Comparison of ENCODE assay signal across 5 fruit fly cellular contexts in the genomic region with DNA sequence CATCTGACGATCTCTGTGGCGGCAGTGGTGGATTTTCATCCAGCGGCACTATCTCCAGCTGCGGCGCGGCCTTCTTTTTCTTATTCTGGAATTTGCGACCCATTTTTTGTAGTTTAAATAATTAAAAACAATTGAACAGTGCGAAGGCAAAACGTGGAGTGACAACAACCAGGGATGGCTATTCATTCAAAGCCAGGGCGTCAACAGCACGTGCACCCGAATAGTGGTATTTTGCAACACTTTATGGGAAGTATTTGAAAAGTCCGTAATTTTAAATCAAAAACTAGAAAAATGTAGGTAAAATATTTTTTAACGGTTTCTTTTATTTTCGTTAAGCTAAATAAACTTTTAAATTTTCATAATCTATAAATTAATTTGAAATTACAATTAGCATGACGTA.
TF ChIP-seq lines count a peak whose summit lies in the region.

A gene (minus strand): TSS at position 191 of the 400 bp plus-strand sequence.

- peak; percentile 36 for TF ChIP-seq CTCF in whole organism, embryonic (GFP tag; optimal IDR thresholded peaks at IDR 0.05; lab: Kevin White, UChicago)

TF ChIP-seq in whole organism, adult, 20 proteins besides CTCF, POLR2A, EP300 and RAD21 (continues in another document):
- TF ChIP-seq toe (GFP tag; optimal IDR thresholded peaks at IDR 0.05; lab: Kevin White, UChicago) (peak; percentile 63), CG14711 (tag; optimal IDR thresholded peaks at IDR 0.05; lab: Kevin White, UChicago) (peak; percentile 53), CG11617 (GFP tag; optimal IDR thresholded peaks at IDR 0.05; lab: Kevin White, UChicago) (no peak), cic (GFP tag; optimal IDR thresholded peaks at IDR 0.05; lab: Kevin White, UChicago) (peak; percentile 24), CG1620 (GFP tag; optimal IDR thresholded peaks at IDR 0.05; lab: Kevin White, UChicago) (peak; percentile 76), ovo (GFP tag; optimal IDR thresholded peaks at IDR 0.05; lab: Kevin White, UChicago) (peak; percentile 26), tj (GFP tag; optimal IDR thresholded peaks at IDR 0.05; lab: Kevin White, UChicago) (no peak), Clk (GFP tag; optimal IDR thresholded peaks at IDR 0.05; lab: Kevin White, UChicago) (no peak), CG7101 (tag; optimal IDR thresholded peaks at IDR 0.05; lab: Kevin White, UChicago) (peak; percentile 72), cnc (optimal IDR thresholded peaks at IDR 0.05; lab: Kevin White, UChicago) (no peak), kay (GFP tag; lab: Kevin White, UChicago; ENCODE audit: borderline replicate concordance) (no peak), Mnt (GFP tag; optimal IDR thresholded peaks at IDR 0.05; lab: Kevin White, UChicago) (peak; percentile 100), Crg-1 (GFP tag; optimal IDR thresholded peaks at IDR 0.05; lab: Kevin White, UChicago) (peak; percentile 64), bab1 (GFP tag; optimal IDR thresholded peaks at IDR 0.05; lab: Kevin White, UChicago) (peak; percentile 21), Hr96 (GFP tag; optimal IDR thresholded peaks at IDR 0.05; lab: Kevin White, UChicago) (no peak), pad (GFP tag; optimal IDR thresholded peaks at IDR 0.05; lab: Kevin White, UChicago) (peak; percentile 57), CG7045 (GFP tag; optimal IDR thresholded peaks at IDR 0.05; lab: Kevin White, UChicago) (peak; percentile 19)

TF ChIP-seq in whole organism, embryonic, 481 proteins besides CTCF, POLR2A, EP300 and RAD21 (continues in another document):
- TF ChIP-seq CG11504 (tag; optimal IDR thresholded peaks at IDR 0.05; lab: Kevin White, UChicago) (no peak), bigmax (GFP tag; optimal IDR thresholded peaks at IDR 0.05; lab: Kevin White, UChicago) (no peak), prd (optimal IDR thresholded peaks at IDR 0.05; lab: Kevin White, UChicago) (no peak), prd (GFP tag; IDR thresholded peaks at IDR 0.05; lab: Robert Waterston, UW) (no peak), Hr3 (GFP tag; optimal IDR thresholded peaks at IDR 0.05; lab: Kevin White, UChicago) (no peak), CG4730 (GFP tag; IDR thresholded peaks at IDR 0.05; lab: Robert Waterston, UW) (no peak), CG31388 (GFP tag; optimal IDR thresholded peaks at IDR 0.05; lab: Kevin White, UChicago) (no peak), CG6854 (GFP tag; optimal IDR thresholded peaks at IDR 0.05; lab: Kevin White, UChicago) (no peak), Dbx (GFP tag; IDR thresholded peaks at IDR 0.05; lab: Robert Waterston, UW) (0 out of 3 replicates have a peak, but pooled peaks have one; percentile 40), CG31365 (tag; optimal IDR thresholded peaks at IDR 0.05; lab: Kevin White, UChicago) (no peak), CG10274 (GFP tag; optimal IDR thresholded peaks at IDR 0.05; lab: Kevin White, UChicago) (no peak), GATAe (GFP tag; conservative IDR thresholded peaks at IDR 0.05; lab: Robert Waterston, UW) (no peak), CG30431 (GFP tag; optimal IDR thresholded peaks at IDR 0.05; lab: Kevin White, UChicago) (no peak), Sry-δ (GFP tag; optimal IDR thresholded peaks at IDR 0.05; lab: Kevin White, UChicago) (peak; percentile 47), Nf-YB (GFP tag; optimal IDR thresholded peaks at IDR 0.05; lab: Kevin White, UChicago) (no peak), stc (GFP tag; IDR thresholded peaks at IDR 0.05; lab: Robert Waterston, UW) (no peak), CG9727 (GFP tag; optimal IDR thresholded peaks at IDR 0.05; lab: Kevin White, UChicago) (no peak), CG2199 (GFP tag; IDR thresholded peaks at IDR 0.05; lab: Robert Waterston, UW) (no peak)

TF ChIP-seq in whole organism, prepupa, 60 proteins besides CTCF, POLR2A, EP300 and RAD21:
- peak; percentile 82 for TF ChIP-seq CG1621 (tag; optimal IDR thresholded peaks at IDR 0.05; lab: Kevin White, UChicago)
- no peak for TF ChIP-seq CG6792 (GFP tag; optimal IDR thresholded peaks at IDR 0.05; lab: Kevin White, UChicago)
- peak; percentile 49 for TF ChIP-seq esn (GFP tag; optimal IDR thresholded peaks at IDR 0.05; lab: Kevin White, UChicago)

TF ChIP-seq in whole organism, pupa, 21 proteins besides CTCF, POLR2A, EP300 and RAD21:
- TF ChIP-seq CG4496 (GFP tag; IDR thresholded peaks at IDR 0.05; lab: Robert Waterston, UW) (0 out of 3 replicates have a peak, but pooled peaks have one; percentile 31), EcR (GFP tag; optimal IDR thresholded peaks at IDR 0.05; lab: Kevin White, UChicago) (no peak)

TF ChIP-seq in whole organism, wandering third instar larva, 38 proteins besides CTCF, POLR2A, EP300 and RAD21:
- TF ChIP-seq psq (GFP tag; optimal IDR thresholded peaks at IDR 0.05; lab: Kevin White, UChicago) (peak; percentile 22), Hr83 (GFP tag; optimal IDR thresholded peaks at IDR 0.05; lab: Kevin White, UChicago; ENCODE audit: poor library complexity, severe bottlenecking) (peak; percentile 70), OdsH (GFP tag; optimal IDR thresholded peaks at IDR 0.05; lab: Kevin White, UChicago) (peak; percentile 32), ey (GFP tag; optimal IDR thresholded peaks at IDR 0.05; lab: Kevin White, UChicago) (peak; percentile 41), rgr (GFP tag; optimal IDR thresholded peaks at IDR 0.05; lab: Kevin White, UChicago) (no peak), Hnf4 (GFP tag; optimal IDR thresholded peaks at IDR 0.05; lab: Kevin White, UChicago) (no peak), sv (GFP tag; optimal IDR thresholded peaks at IDR 0.05; lab: Kevin White, UChicago) (peak; percentile 9), Myc (optimal IDR thresholded peaks at IDR 0.05; lab: Kevin White, UChicago) (peak; percentile 57)
